Worm (Caenorhabditis elegans): ENCODE data around the gene Y39B6A.5.

- TF ChIP-seq W03F9.2 (tag; optimal IDR thresholded peaks at IDR 0.05) = no peak
- no peak for TF ChIP-seq him-1 (tag; optimal IDR thresholded peaks at IDR 0.05)
- no peak for TF ChIP-seq dao-5 (tag; optimal IDR thresholded peaks at IDR 0.05)
Observed at ce11 chrV:19181684-19182083, 23.0 kb upstream of the Y39B6A.5 start.
